Fruit fly (Drosophila melanogaster) whole organism, pupa: ENCODE measurements around the gene Dbp21E2.

Source experiments
- CG10348 ChIP-seq: fragments of 200-800 bp; sonication (Bioruptor generic); IDR thresholded peaks from 2 replicates; pipeline ENCODE4 v1.3.6; 2022; ENCODE audit warnings: missing biosample characterization, missing genetic modification characterization
- CG12605 ChIP-seq: fragments of 200-800 bp; sonication (Bioruptor generic); IDR thresholded peaks from 2 replicates; pipeline ENCODE4 v1.3.6; 2022; ENCODE audit warnings: missing biosample characterization, missing genetic modification characterization
- CG13204 ChIP-seq: fragments of 200-800 bp; sonication (Bioruptor generic); optimal IDR thresholded peaks from 2 replicates; lab custom pipeline; 2018; ENCODE audit warnings: missing biosample characterization, mild to moderate bottlenecking, missing genetic modification characterization, moderate library complexity
- CG14655 ChIP-seq: fragments of 200-800 bp; sonication (Bioruptor generic); optimal IDR thresholded peaks from 3 replicates; lab custom pipeline; 2017; ENCODE audit warnings: mild to moderate bottlenecking, missing biosample characterization, missing genetic modification reagents, missing genetic modification characterization
- CG15710 ChIP-seq: fragments of 200-800 bp; sonication (Bioruptor generic); optimal IDR thresholded peaks from 2 replicates; lab custom pipeline; 2018; ENCODE audit warnings: missing biosample characterization, mild to moderate bottlenecking, missing genetic modification characterization, moderate library complexity
- CG17806 ChIP-seq: fragments of 200-800 bp; sonication (Bioruptor generic); optimal IDR thresholded peaks from 2 replicates; lab custom pipeline; 2018; ENCODE audit warnings: missing biosample characterization, mild to moderate bottlenecking, missing genetic modification characterization, moderate library complexity
- CG32121 ChIP-seq: fragments of 200-800 bp; sonication (Bioruptor generic); IDR thresholded peaks from 2 replicates; pipeline ENCODE4 v1.3.6; 2022; ENCODE audit warnings: missing biosample characterization, missing genetic modification characterization
- CG34367 ChIP-seq: fragments of 200-800 bp; sonication (Bioruptor generic); optimal IDR thresholded peaks from 2 replicates; lab custom pipeline; 2018; ENCODE audit warnings: missing biosample characterization, mild to moderate bottlenecking, missing genetic modification characterization
- CG4496 ChIP-seq: fragments of 200-800 bp; sonication (Bioruptor generic); IDR thresholded peaks from 3 replicates; pipeline ENCODE4 v1.3.6; 2022; ENCODE audit warnings: missing biosample characterization, missing genetic modification characterization
- CG8159 ChIP-seq: fragments of 200-800 bp; sonication (Bioruptor generic); optimal IDR thresholded peaks from 3 replicates; lab custom pipeline; 2018; ENCODE audit warnings: missing biosample characterization, mild to moderate bottlenecking, missing genetic modification characterization, moderate library complexity
- CG8301 ChIP-seq: fragments of 200-800 bp; sonication (Bioruptor generic); optimal IDR thresholded peaks from 2 replicates; lab custom pipeline; 2018; ENCODE audit warnings: missing biosample characterization, mild to moderate bottlenecking, missing genetic modification characterization
- CG9948 ChIP-seq: fragments of 200-800 bp; sonication (Bioruptor generic); optimal IDR thresholded peaks from 2 replicates; lab custom pipeline; 2018; ENCODE audit warnings: missing biosample characterization, mild to moderate bottlenecking, missing genetic modification characterization, moderate library complexity
- D1 ChIP-seq: fragments of 200-800 bp; sonication (Bioruptor generic); optimal IDR thresholded peaks from 2 replicates; lab custom pipeline; 2018; ENCODE audit warnings: missing biosample characterization, mild to moderate bottlenecking, missing genetic modification characterization, moderate library complexity
- EcR ChIP-seq: fragments of 200-800 bp; sonication (Bioruptor generic); optimal IDR thresholded peaks from 3 replicates; lab custom pipeline; 2019; ENCODE audit warnings: missing biosample characterization, missing genetic modification characterization, mild to moderate bottlenecking, moderate library complexity, missing genetic modification reagents
- Ets98B ChIP-seq: fragments of 200-800 bp; sonication (Bioruptor generic); IDR thresholded peaks from 2 replicates; pipeline ENCODE4 v1.3.6; 2022; ENCODE audit warnings: missing biosample characterization, missing genetic modification characterization
- Pif1A ChIP-seq: fragments of 200-800 bp; sonication (Bioruptor generic); optimal IDR thresholded peaks from 3 replicates; lab custom pipeline; 2016; ENCODE audit warnings: missing biosample characterization, missing genetic modification characterization
- Pif1B ChIP-seq: fragments of 200-800 bp; sonication (Bioruptor generic); optimal IDR thresholded peaks from 3 replicates; lab custom pipeline; 2016; ENCODE audit warnings: missing biosample characterization, missing genetic modification characterization
- Snoo ChIP-seq: fragments of 200-800 bp; sonication (Bioruptor generic); optimal IDR thresholded peaks from 3 replicates; lab custom pipeline; 2017; ENCODE audit warnings: missing biosample characterization, mild to moderate bottlenecking, missing genetic modification characterization, inconsistent platforms
- fd96Ca ChIP-seq: fragments of 200-800 bp; sonication (Bioruptor generic); IDR thresholded peaks from 3 replicates; pipeline ENCODE4 v1.3.6; 2022; ENCODE audit warnings: missing biosample characterization, missing genetic modification characterization
- gl ChIP-seq: fragments of 200-800 bp; sonication (Bioruptor generic); optimal IDR thresholded peaks from 2 replicates; lab custom pipeline; 2018; ENCODE audit warnings: missing biosample characterization, mild to moderate bottlenecking, missing genetic modification characterization
- rn ChIP-seq: fragments of 200-800 bp; sonication (Bioruptor generic); IDR thresholded peaks from 2 replicates; pipeline ENCODE4 v1.3.6; 2022; ENCODE audit warnings: missing biosample characterization, missing genetic modification characterization

The Dbp21E2 gene

DNA sequence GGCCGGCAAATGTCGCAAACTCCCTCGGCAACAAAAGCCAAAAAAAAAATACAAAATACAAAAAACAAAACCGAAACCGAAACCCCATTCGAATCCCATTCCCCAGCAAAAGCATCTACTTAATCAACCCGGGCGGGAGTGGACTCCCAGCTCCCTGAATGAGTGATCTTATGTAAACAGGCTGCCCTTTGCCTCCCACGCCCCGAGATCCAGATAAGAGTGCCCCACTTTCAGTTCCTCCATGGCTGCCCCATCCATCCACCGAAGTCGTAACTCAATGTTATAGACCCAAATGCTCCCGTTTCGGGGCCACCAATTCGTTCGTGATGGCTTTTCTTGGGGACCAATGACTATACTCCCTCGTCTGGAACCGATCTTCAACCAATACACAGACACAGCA lies 15.7 kb downstream of the Dbp21E2 start:
- TF ChIP-seq Ets98B (no peak), CG13204 (GFP tag; lab: Kevin White, UChicago) (no peak), CG34367 (no peak), CG12605 (GFP tag; lab: Robert Waterston, UW) (0 out of 2 replicates have a peak, but pooled peaks have one; percentile 18)

- TF ChIP-seq Ets98B (0 out of 2 replicates have a peak, but pooled peaks have one; percentile 8), CG12605 (GFP tag; lab: Robert Waterston, UW) (no peak), CG9948 (peak; percentile 26), CG34367 (no peak), EcR (GFP tag; lab: Kevin White, UChicago) (peak; percentile 27), CG15710 (tag; lab: Kevin White, UChicago) (peak; percentile 23)
Observed at dm6 chr2L:827516-828362, 16.4 kb downstream of the Dbp21E2 start.

- TF ChIP-seq rn (GFP tag; lab: Robert Waterston, UW) (peak; percentile 57), fd96Ca (peak; percentile 92), CG13204 (GFP tag; lab: Kevin White, UChicago) (no peak), CG17806 (tag; lab: Kevin White, UChicago) (peak; percentile 54), Pif1A (GFP tag; lab: Kevin White, UChicago) (no peak), CG9948 (peak; percentile 75), CG32121 (GFP tag; lab: Robert Waterston, UW) (peak; percentile 77), CG34367 (peak; percentile 44), EcR (GFP tag; lab: Kevin White, UChicago) (no peak), Ets98B (peak; percentile 84), CG15710 (tag; lab: Kevin White, UChicago) (peak; percentile 84), CG8159 (tag; lab: Kevin White, UChicago) (no peak), CG14655 (peak; percentile 89), Pif1B (GFP tag; lab: Kevin White, UChicago) (no peak), CG10348 (GFP tag; lab: Robert Waterston, UW) (peak; percentile 83), gl (tag; lab: Kevin White, UChicago) (no peak), D1 (tag; lab: Kevin White, UChicago) (no peak), CG12605 (GFP tag; lab: Robert Waterston, UW) (peak; percentile 74), Snoo (tag; lab: Kevin White, UChicago) (peak; percentile 5), CG4496 (GFP tag; lab: Robert Waterston, UW) (peak; percentile 87), CG8301 (tag; lab: Kevin White, UChicago) (peak; percentile 88)
- TF ChIP-seq, all 21 proteins: peak for 14
Observed at dm6 chr2L:837989-838388, 26.6 kb downstream of the Dbp21E2 start.

dm6 chr2L:838786-839185 lies 27.4 kb downstream of the Dbp21E2 start:
- TF ChIP-seq CG8301 (tag; lab: Kevin White, UChicago) (no peak), rn (GFP tag; lab: Robert Waterston, UW) (no peak), Ets98B (no peak), CG13204 (GFP tag; lab: Kevin White, UChicago) (no peak), EcR (GFP tag; lab: Kevin White, UChicago) (no peak), D1 (tag; lab: Kevin White, UChicago) (no peak), gl (tag; lab: Kevin White, UChicago) (no peak), fd96Ca (no peak), Pif1B (GFP tag; lab: Kevin White, UChicago) (no peak), CG8159 (tag; lab: Kevin White, UChicago) (no peak), CG34367 (no peak), CG15710 (tag; lab: Kevin White, UChicago) (no peak), Pif1A (GFP tag; lab: Kevin White, UChicago) (no peak), Snoo (tag; lab: Kevin White, UChicago) (no peak), CG10348 (GFP tag; lab: Robert Waterston, UW) (no peak), CG9948 (no peak), CG17806 (tag; lab: Kevin White, UChicago) (no peak)

DNA sequence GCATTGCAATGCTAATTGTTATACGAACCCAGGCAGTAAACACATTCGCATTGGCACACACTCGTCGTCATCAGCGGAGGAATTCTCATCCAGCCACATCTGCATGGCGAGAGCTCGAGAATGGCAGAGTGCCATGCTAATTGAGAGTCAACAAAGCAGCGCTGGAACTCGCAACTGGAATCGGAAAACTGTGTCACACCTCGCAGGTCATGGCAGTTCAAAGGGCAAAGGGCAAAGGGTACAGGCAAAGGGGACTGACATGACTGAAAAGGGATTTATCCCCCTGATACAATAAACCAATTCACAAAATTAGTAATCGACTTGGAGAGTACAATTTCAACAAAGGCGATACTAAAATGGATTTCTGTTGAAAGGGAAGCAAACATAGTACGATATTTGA lies 28.6 kb downstream of the Dbp21E2 start:
- TF ChIP-seq CG10348 (GFP tag; lab: Robert Waterston, UW): no peak
- TF ChIP-seq CG14655: no peak
- TF ChIP-seq rn (GFP tag; lab: Robert Waterston, UW): no peak
- no peak for TF ChIP-seq CG4496 (GFP tag; lab: Robert Waterston, UW)
- peak; percentile 69 for TF ChIP-seq EcR (GFP tag; lab: Kevin White, UChicago)
- TF ChIP-seq CG34367: no peak
- no peak for TF ChIP-seq CG8159 (tag; lab: Kevin White, UChicago)
- TF ChIP-seq gl (tag; lab: Kevin White, UChicago): peak; percentile 24
- TF ChIP-seq CG13204 (GFP tag; lab: Kevin White, UChicago): no peak
- TF ChIP-seq CG8301 (tag; lab: Kevin White, UChicago): no peak
- no peak for TF ChIP-seq D1 (tag; lab: Kevin White, UChicago)
- no peak for TF ChIP-seq CG15710 (tag; lab: Kevin White, UChicago)
- TF ChIP-seq, all 21 proteins: peak for 2

dm6 chr2L:840716-841115 lies 29.3 kb downstream of the Dbp21E2 start:
- TF ChIP-seq CG13204 (GFP tag; lab: Kevin White, UChicago) (peak; percentile 25), Pif1B (GFP tag; lab: Kevin White, UChicago) (no peak), CG32121 (GFP tag; lab: Robert Waterston, UW) (peak; percentile 35; the same call in 1 of the 2 replicates), CG12605 (GFP tag; lab: Robert Waterston, UW) (0 out of 2 replicates have a peak, but pooled peaks have one; percentile 45), Ets98B (peak; percentile 36; the same call in 1 of the 2 replicates), Pif1A (GFP tag; lab: Kevin White, UChicago) (no peak)
